Worm (Caenorhabditis elegans): ENCODE measurements around the gene gcn-1.

The gcn-1 gene

DNA sequence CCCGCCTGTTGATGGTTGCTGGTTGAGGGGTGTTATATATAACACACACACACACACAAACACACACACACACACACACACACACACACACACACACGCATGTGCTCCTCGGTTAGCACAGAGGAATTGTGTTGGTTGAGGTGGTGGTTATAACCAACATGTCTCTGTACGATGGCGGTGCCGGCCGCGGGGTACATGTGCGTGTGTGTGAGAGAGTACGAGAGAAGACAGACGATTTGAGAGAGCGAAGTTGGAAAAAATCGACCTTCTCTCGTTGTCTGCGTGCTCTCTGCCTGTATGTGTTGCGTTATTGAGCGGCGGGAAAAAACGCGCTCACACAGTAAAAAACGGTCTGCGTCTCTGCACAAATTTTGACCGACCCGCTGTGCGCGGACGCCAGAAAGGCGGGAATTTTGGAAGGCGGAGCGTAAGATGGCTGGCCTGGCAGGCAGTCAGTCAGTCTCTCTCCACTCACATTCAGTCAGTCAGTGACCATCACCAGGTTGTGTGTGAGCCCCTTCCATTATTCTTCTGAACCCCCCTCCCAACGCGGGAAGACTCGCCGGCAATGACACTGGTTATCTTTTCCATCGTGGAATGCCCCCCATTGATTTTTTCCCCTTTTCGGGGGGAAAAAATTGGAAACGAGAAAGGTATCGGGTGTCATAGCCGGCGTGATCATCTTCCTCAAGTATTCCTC lies 20.3 kb downstream of the gcn-1 start (continued):
- TF ChIP-seq duxl-1 (tag; optimal IDR thresholded peaks at IDR 0.05; ENCODE audit: poor library complexity) (peak; percentile 56), lin-38 (GFP tag; IDR thresholded peaks at IDR 0.05) (peak; percentile 59), hlh-11 (tag; optimal IDR thresholded peaks at IDR 0.05) (peak; percentile 97), zip-11 (GFP tag; IDR thresholded peaks at IDR 0.05) (no peak), madf-5 (GFP tag; IDR thresholded peaks at IDR 0.05) (no peak), spr-1 (tag; optimal IDR thresholded peaks at IDR 0.05) (peak; percentile 55), zfp-2 (tag; optimal IDR thresholded peaks at IDR 0.05) (no peak), aha-1 (tag) (peak; percentile 98), sdz-12 (GFP tag; optimal IDR thresholded peaks at IDR 0.05) (no peak), F26F4.8 (GFP tag; conservative IDR thresholded peaks at IDR 0.05) (no peak), ztf-11 (tag; optimal IDR thresholded peaks at IDR 0.05) (no peak), nhr-42 (GFP tag; IDR thresholded peaks at IDR 0.05) (peak; percentile 70), aly-2 (tag; optimal IDR thresholded peaks at IDR 0.05) (no peak), egl-43 (GFP tag; IDR thresholded peaks at IDR 0.05) (peak; percentile 2; the same call in 1 of the 2 replicates), ceh-62 (tag; optimal IDR thresholded peaks at IDR 0.05) (no peak), nhr-102 (tag; optimal IDR thresholded peaks at IDR 0.05) (peak; percentile 67), arid-1 (GFP tag; conservative IDR thresholded peaks at IDR 0.05) (peak; percentile 67; the same call in 1 of the 2 replicates), daf-12 (tag; optimal IDR thresholded peaks at IDR 0.05) (no peak), daf-19 (GFP tag; conservative IDR thresholded peaks at IDR 0.05) (no peak), ZK337.2 (GFP tag; IDR thresholded peaks at IDR 0.05) (no peak), R02D3.7 (tag; optimal IDR thresholded peaks at IDR 0.05) (no peak), rbr-2 (tag; optimal IDR thresholded peaks at IDR 0.05) (peak; percentile 70), D1046.2 (GFP tag; IDR thresholded peaks at IDR 0.05) (no peak), ceh-32 (tag; optimal IDR thresholded peaks at IDR 0.05; ENCODE audit: poor library complexity) (no peak), lin-13 (GFP tag; optimal IDR thresholded peaks at IDR 0.05) (peak; percentile 70), nhr-77 (tag; optimal IDR thresholded peaks at IDR 0.05) (peak; percentile 55), nhr-76 (tag; optimal IDR thresholded peaks at IDR 0.05) (no peak), nhr-48 (tag; optimal IDR thresholded peaks at IDR 0.05) (peak; percentile 82), mep-1 (tag; optimal IDR thresholded peaks at IDR 0.05) (peak; percentile 89), nhr-41 (GFP tag; IDR thresholded peaks at IDR 0.05) (no peak), F49E8.2 (tag; optimal IDR thresholded peaks at IDR 0.05; ENCODE audit: borderline replicate concordance) (no peak), Y48G9A.11 (GFP tag; IDR thresholded peaks at IDR 0.05) (no peak), pqm-1 (tag; optimal IDR thresholded peaks at IDR 0.05) (no peak), Y75B8A.6 (GFP tag; IDR thresholded peaks at IDR 0.05) (0 out of 2 replicates have a peak, but pooled peaks have one; percentile 42), ceh-28 (tag; optimal IDR thresholded peaks at IDR 0.05) (peak; percentile 2), lir-3 (tag; optimal IDR thresholded peaks at IDR 0.05) (no peak), ceh-44 (GFP tag; IDR thresholded peaks at IDR 0.05) (no peak), T20F7.1 (GFP tag; optimal IDR thresholded peaks at IDR 0.05) (peak; percentile 84), ama-1 (optimal IDR thresholded peaks at IDR 0.05) (peak; percentile 97), dve-1 (tag; optimal IDR thresholded peaks at IDR 0.05; ENCODE audit: insufficient read depth) (peak; percentile 94), set-16 (GFP tag; IDR thresholded peaks at IDR 0.05) (peak; percentile 86), lin-1 (GFP tag; IDR thresholded peaks at IDR 0.05) (peak; percentile 50; the same call in 1 of the 2 replicates), php-3 (GFP tag; IDR thresholded peaks at IDR 0.05) (peak; percentile 11; the same call in 1 of the 2 replicates), pha-4 (GFP tag; IDR thresholded peaks at IDR 0.05) (peak; percentile 82), pha-4 (tag; optimal IDR thresholded peaks at IDR 0.05) (no peak), dmd-9 (GFP tag; IDR thresholded peaks at IDR 0.05) (0 out of 2 replicates have a peak, but pooled peaks have one; percentile 5), F37D6.2 (tag; optimal IDR thresholded peaks at IDR 0.05) (no peak), lin-39 (tag; optimal IDR thresholded peaks at IDR 0.05) (no peak), saeg-2 (GFP tag; IDR thresholded peaks at IDR 0.05) (no peak), unc-62 (GFP tag; optimal IDR thresholded peaks at IDR 0.05 in 1 of 2) (peak in 1 of 2 experiments; percentile 99), unc-62 (tag; optimal IDR thresholded peaks at IDR 0.05) (no peak)
